Worm (Caenorhabditis elegans): ENCODE data around the gene idpc-5.

Gene idpc-5

ce11 chrV:9625122-9625521, 2.4 kb upstream of the idpc-5 start, which contains the start of gene idpc-4:
Gene idpc-4, plus strand, starts transcription at chrV:9625422.
- TF ChIP-seq ceh-44 (GFP tag; IDR thresholded peaks at IDR 0.05) (no peak), saeg-2 (GFP tag; IDR thresholded peaks at IDR 0.05) (no peak), ces-1 (GFP tag; optimal IDR thresholded peaks at IDR 0.05) (no peak), ctbp-1 (GFP tag; IDR thresholded peaks at IDR 0.05) (no peak), aha-1 (tag) (no peak), zip-2 (tag; optimal IDR thresholded peaks at IDR 0.05) (no peak), mdl-1 (tag; optimal IDR thresholded peaks at IDR 0.05) (no peak), lin-13 (GFP tag; optimal IDR thresholded peaks at IDR 0.05) (no peak), ZK337.2 (GFP tag; IDR thresholded peaks at IDR 0.05) (no peak), lim-7 (GFP tag; IDR thresholded peaks at IDR 0.05) (no peak), dmd-9 (GFP tag; IDR thresholded peaks at IDR 0.05) (no peak), T20F7.1 (GFP tag; optimal IDR thresholded peaks at IDR 0.05) (no peak), unc-130 (GFP tag; optimal IDR thresholded peaks at IDR 0.05) (no peak), lsy-2 (tag; optimal IDR thresholded peaks at IDR 0.05) (no peak), ceh-82 (tag; optimal IDR thresholded peaks at IDR 0.05) (no peak), lir-3 (tag; optimal IDR thresholded peaks at IDR 0.05) (no peak), F26F4.8 (GFP tag; conservative IDR thresholded peaks at IDR 0.05) (no peak), daf-19 (GFP tag; conservative IDR thresholded peaks at IDR 0.05) (no peak), snpc-1.2 (GFP tag; IDR thresholded peaks at IDR 0.05) (no peak), tag-97 (GFP tag; IDR thresholded peaks at IDR 0.05) (no peak)

ce11 chrV:9622338-9622737, 396 bp downstream of the idpc-5 start:
- TF ChIP-seq egl-43 (GFP tag; IDR thresholded peaks at IDR 0.05) (0 out of 2 replicates have a peak, but pooled peaks have one; percentile 48), set-16 (GFP tag; IDR thresholded peaks at IDR 0.05) (peak; percentile 92)

DNA sequence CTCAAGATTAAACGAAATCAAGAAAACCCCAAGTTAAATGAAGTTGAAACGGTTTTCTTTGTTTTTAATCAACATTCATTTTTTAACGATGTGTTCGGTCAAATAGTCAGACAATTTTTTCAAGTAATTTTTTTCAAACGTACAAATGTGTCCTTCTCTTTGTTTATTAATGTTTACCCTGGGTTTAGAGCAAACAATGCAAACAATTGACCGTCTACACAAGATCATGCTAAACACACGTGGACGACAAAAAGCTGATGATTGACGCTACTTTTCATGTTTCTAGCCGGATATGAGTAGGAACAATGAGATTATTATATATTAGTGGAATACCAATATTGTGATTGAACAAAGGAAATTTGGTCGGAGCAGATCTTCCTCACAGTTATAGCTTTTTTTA, 1.3 kb downstream of the idpc-5 start:
- peak in 1 of 2 experiments; percentile 95 for TF ChIP-seq unc-62 (GFP tag; optimal IDR thresholded peaks at IDR 0.05 in 1 of 2)
- no peak for TF ChIP-seq unc-62 (tag; optimal IDR thresholded peaks at IDR 0.05)
- no peak for TF ChIP-seq zfp-3 (GFP tag; conservative IDR thresholded peaks at IDR 0.05)

ce11 chrV:9620417-9620816, 2.3 kb downstream of the idpc-5 start:
- TF ChIP-seq ceh-32 (tag; optimal IDR thresholded peaks at IDR 0.05; ENCODE audit: poor library complexity): no peak
- TF ChIP-seq egl-43 (GFP tag; IDR thresholded peaks at IDR 0.05): peak; percentile 52; the same call in 1 of the 2 replicates
- no peak for TF ChIP-seq jun-1 (tag; optimal IDR thresholded peaks at IDR 0.05)
- no peak for TF ChIP-seq snpc-1.2 (GFP tag; IDR thresholded peaks at IDR 0.05)
- TF ChIP-seq spr-1 (tag; optimal IDR thresholded peaks at IDR 0.05): no peak
- no peak for TF ChIP-seq F44E2.7 (GFP tag; IDR thresholded peaks at IDR 0.05)
- no peak for TF ChIP-seq rbr-2 (tag; optimal IDR thresholded peaks at IDR 0.05)
- no peak for TF ChIP-seq attf-4 (tag; optimal IDR thresholded peaks at IDR 0.05)
- no peak for TF ChIP-seq snpc-4 (tag; optimal IDR thresholded peaks at IDR 0.05)
- 0 out of 4 replicates have a peak, but pooled peaks of 1 of the 2 experiments have one; percentile 32 for TF ChIP-seq madf-5 (GFP tag; IDR thresholded peaks at IDR 0.05)
- no peak for TF ChIP-seq nhr-41 (GFP tag; IDR thresholded peaks at IDR 0.05)
- TF ChIP-seq D1046.2 (GFP tag; IDR thresholded peaks at IDR 0.05): no peak
- TF ChIP-seq daf-16 (GFP tag; optimal IDR thresholded peaks at IDR 0.05): no peak
- TF ChIP-seq daf-16 (tag; optimal IDR thresholded peaks at IDR 0.05): no peak
- TF ChIP-seq ceh-44 (GFP tag; IDR thresholded peaks at IDR 0.05): no peak
- TF ChIP-seq arid-1 (GFP tag; conservative IDR thresholded peaks at IDR 0.05): no peak
- TF ChIP-seq php-3 (GFP tag; IDR thresholded peaks at IDR 0.05): 0 out of 2 replicates have a peak, but pooled peaks have one; percentile 19
- peak; percentile 95 for TF ChIP-seq set-16 (GFP tag; IDR thresholded peaks at IDR 0.05)
- no peak for TF ChIP-seq lin-13 (GFP tag; optimal IDR thresholded peaks at IDR 0.05)
- TF ChIP-seq madf-9 (GFP tag; conservative IDR thresholded peaks at IDR 0.05): no peak
- no peak for TF ChIP-seq ceh-82 (tag; optimal IDR thresholded peaks at IDR 0.05)
- no peak for TF ChIP-seq F49E8.2 (tag; optimal IDR thresholded peaks at IDR 0.05; ENCODE audit: borderline replicate concordance)
- no peak for TF ChIP-seq fkh-10 (GFP tag; optimal IDR thresholded peaks at IDR 0.05)
- TF ChIP-seq lin-29 (GFP tag; IDR thresholded peaks at IDR 0.05): no peak
- no peak for TF ChIP-seq lsy-2 (tag; optimal IDR thresholded peaks at IDR 0.05)
- no peak for TF ChIP-seq lin-38 (GFP tag; IDR thresholded peaks at IDR 0.05)
- no peak for TF ChIP-seq dmd-9 (GFP tag; IDR thresholded peaks at IDR 0.05)
- no peak for TF ChIP-seq nhr-237 (tag; optimal IDR thresholded peaks at IDR 0.05)
- TF ChIP-seq egl-27 (tag; optimal IDR thresholded peaks at IDR 0.05): no peak
- no peak for TF ChIP-seq skn-1 (tag; optimal IDR thresholded peaks at IDR 0.05)
- TF ChIP-seq saeg-2 (GFP tag; IDR thresholded peaks at IDR 0.05): 0 out of 2 replicates have a peak, but pooled peaks have one; percentile 39

Data from whole organism, L4 larva.